Fruit fly (Drosophila melanogaster) whole organism, embryonic: ENCODE measurements around the gene CG5892.

Source experiments
- Adf1 ChIP-seq: fragments of 200-800 bp; sonication (Bioruptor generic); IDR thresholded peaks from 2 replicates; pipeline ENCODE4 v1.3.6; 2022; ENCODE audit warnings: missing biosample characterization, missing genetic modification characterization
- B-H1 ChIP-seq: fragments of 200-800 bp; sonication (Bioruptor generic); IDR thresholded peaks from 3 replicates; pipeline ENCODE4 v1.3.6; 2022; ENCODE audit warnings: missing biosample characterization, missing genetic modification characterization
- BtbVII ChIP-seq: fragments of 200-800 bp; sonication (Bioruptor generic); optimal IDR thresholded peaks from 3 replicates; lab custom pipeline; 2017; ENCODE audit warnings: missing biosample characterization, mild to moderate bottlenecking, missing genetic modification characterization
- CG10543 ChIP-seq: fragments of 200-800 bp; sonication (Bioruptor generic); optimal IDR thresholded peaks from 3 replicates; lab custom pipeline; 2017; ENCODE audit warnings: missing biosample characterization, mild to moderate bottlenecking, missing genetic modification characterization, moderate library complexity
- CG10654 ChIP-seq: fragments of 200-800 bp; sonication (Bioruptor generic); optimal IDR thresholded peaks from 2 replicates; lab custom pipeline; 2016; ENCODE audit warnings: missing biosample characterization, missing genetic modification characterization
- CG12071 ChIP-seq: fragments of 200-800 bp; sonication (Bioruptor generic); optimal IDR thresholded peaks from 3 replicates; lab custom pipeline; 2018; ENCODE audit warnings: missing biosample characterization, mild to moderate bottlenecking, missing genetic modification characterization
- CG14860 ChIP-seq: fragments of 200-800 bp; sonication (Bioruptor generic); IDR thresholded peaks from 3 replicates; pipeline ENCODE4 v1.3.6; 2022; ENCODE audit warnings: missing biosample characterization, missing genetic modification characterization; ENCODE audit not compliant: partially characterized antibody
- CG14965 ChIP-seq: fragments of 200-800 bp; sonication (Bioruptor generic); optimal IDR thresholded peaks from 2 replicates; lab custom pipeline; 2016; ENCODE audit warnings: missing biosample characterization, missing genetic modification characterization, borderline replicate concordance
- CG18476 ChIP-seq: fragments of 200-800 bp; sonication (Bioruptor generic); optimal IDR thresholded peaks from 2 replicates; lab custom pipeline; 2016; ENCODE audit warnings: missing biosample characterization, mild to moderate bottlenecking, missing genetic modification characterization
- CG2129 ChIP-seq: fragments of 200-800 bp; sonication (Bioruptor generic); IDR thresholded peaks from 2 replicates; pipeline ENCODE4 v1.3.6; 2022; ENCODE audit warnings: missing biosample characterization, missing genetic modification characterization; ENCODE audit not compliant: partially characterized antibody
- CG31388 ChIP-seq: fragments of 200-800 bp; sonication (Bioruptor generic); optimal IDR thresholded peaks from 2 replicates; lab custom pipeline; 2016; ENCODE audit warnings: missing biosample characterization, missing genetic modification characterization
- CG42726 ChIP-seq: fragments of 200-800 bp; sonication (Bioruptor generic); IDR thresholded peaks from 2 replicates; pipeline ENCODE4 v1.3.6; 2022; ENCODE audit warnings: missing biosample characterization, missing genetic modification characterization; ENCODE audit not compliant: partially characterized antibody
- CG6175 ChIP-seq: fragments of 200-800 bp; sonication (Bioruptor generic); IDR thresholded peaks from 3 replicates; pipeline ENCODE4 v1.3.6; 2022; ENCODE audit warnings: missing biosample characterization, missing genetic modification characterization
- CG8089 ChIP-seq: fragments of 200-800 bp; sonication (Bioruptor generic); optimal IDR thresholded peaks from 3 replicates; lab custom pipeline; 2016; ENCODE audit warnings: missing biosample characterization, missing genetic modification characterization
- CG9215 ChIP-seq: fragments of 200-800 bp; sonication (Bioruptor generic); IDR thresholded peaks from 2 replicates; pipeline ENCODE4 v1.3.6; 2022; ENCODE audit warnings: missing biosample characterization, missing genetic modification characterization
- CG9817 ChIP-seq: fragments of 200-800 bp; sonication (Bioruptor generic); optimal IDR thresholded peaks from 2 replicates; lab custom pipeline; 2018; ENCODE audit warnings: missing biosample characterization, mild to moderate bottlenecking, missing genetic modification characterization, moderate library complexity
- CTCF ChIP-seq: fragments of 200-800 bp; sonication (Bioruptor generic); optimal IDR thresholded peaks from 2 replicates; lab custom pipeline; 2017; ENCODE audit warnings: missing biosample characterization, mild to moderate bottlenecking, missing genetic modification characterization, moderate library complexity
- D19A ChIP-seq: fragments of 200-800 bp; optimal IDR thresholded peaks from 3 replicates; lab custom pipeline; 2019; ENCODE audit warnings: missing biosample characterization, mild to moderate bottlenecking, missing genetic modification characterization, moderate library complexity
- Deaf1 ChIP-seq: fragments of 200-800 bp; optimal IDR thresholded peaks from 3 replicates; lab custom pipeline; 2019; ENCODE audit warnings: missing biosample characterization, mild to moderate bottlenecking, missing genetic modification characterization, moderate library complexity
- Doc2 ChIP-seq: fragments of 200-800 bp; sonication (Bioruptor generic); IDR thresholded peaks from 2 replicates; pipeline ENCODE4 v1.3.6; 2022; ENCODE audit warnings: missing biosample characterization, missing genetic modification characterization
- E2f2 ChIP-seq: fragments of 200-800 bp; sonication (Bioruptor generic); IDR thresholded peaks from 2 replicates; pipeline ENCODE4 v1.3.6; 2022; ENCODE audit warnings: missing biosample characterization, missing genetic modification characterization
- Eip74EF ChIP-seq, 2 experiments: fragments of 200-800 bp in 1 of 2; fragments of >200 bp in 1 of 2; sonication (Bioruptor generic) in 1 of 2; optimal IDR thresholded peaks; 2 replicates each; lab custom pipeline; 2017 to 2019; ENCODE audit warnings: missing biosample characterization in 2 of 2, missing genetic modification characterization in 2 of 2, mild to moderate bottlenecking in 1 of 2, moderate library complexity in 1 of 2
- H2.0 ChIP-seq: fragments of 200-800 bp; sonication (Bioruptor generic); IDR thresholded peaks from 2 replicates; pipeline ENCODE4 v1.3.6; 2022; ENCODE audit warnings: missing biosample characterization, missing genetic modification characterization
- HmgD ChIP-seq: fragments of 200-800 bp; sonication (Bioruptor generic); optimal IDR thresholded peaks from 3 replicates; lab custom pipeline; 2016; ENCODE audit warnings: missing biosample characterization, missing genetic modification characterization
- Hr39 ChIP-seq: fragments of >200 bp; optimal IDR thresholded peaks from 2 replicates; lab custom pipeline; 2017
- Nf-YA ChIP-seq: fragments of 200-800 bp; sonication (Bioruptor generic); IDR thresholded peaks from 2 replicates; pipeline ENCODE4 v1.3.6; 2022; ENCODE audit warnings: missing biosample characterization, missing genetic modification characterization
- Sry-δ ChIP-seq: fragments of 200-800 bp; sonication (Bioruptor generic); optimal IDR thresholded peaks from 2 replicates; lab custom pipeline; 2016; ENCODE audit warnings: missing biosample characterization, missing genetic modification characterization
- Stat92E ChIP-seq, 3 experiments: fragments of >200 bp in 2 of 3; fragments of 200-800 bp in 1 of 3; sonication (Bioruptor generic) in 1 of 3; optimal IDR thresholded peaks; 2 replicates each; lab custom pipeline; 2017 to 2019; ENCODE audit warnings: missing biosample characterization in 3 of 3, missing genetic modification characterization in 3 of 3, mild to moderate bottlenecking in 1 of 3, moderate library complexity in 1 of 3
- Trl ChIP-seq, 3 experiments: fragments of >200 bp in 2 of 3; fragments of 200-800 bp in 1 of 3; sonication (Bioruptor generic) in 1 of 3; optimal IDR thresholded peaks; 2 replicates in 1 of 3; 3 replicates in 2 of 3; lab custom pipeline; 2016 to 2017; ENCODE audit warnings: missing biosample characterization in 1 of 3, missing genetic modification characterization in 1 of 3
- ase ChIP-seq: fragments of 200-800 bp; sonication (Bioruptor generic); IDR thresholded peaks from 3 replicates; pipeline ENCODE4 v1.3.6; 2022; ENCODE audit warnings: missing biosample characterization, missing genetic modification characterization
- ato ChIP-seq: fragments of 200-800 bp; sonication (Bioruptor generic); IDR thresholded peaks from 2 replicates; pipeline ENCODE4 v1.3.6; 2022; ENCODE audit warnings: missing biosample characterization, missing genetic modification characterization; ENCODE audit not compliant: partially characterized antibody
- cg ChIP-seq: fragments of 200-800 bp; sonication (Bioruptor generic); optimal IDR thresholded peaks from 3 replicates; lab custom pipeline; 2019; ENCODE audit warnings: missing biosample characterization, mild to moderate bottlenecking, missing genetic modification characterization, moderate library complexity
- chm ChIP-seq: fragments of 200-800 bp; sonication (Bioruptor generic); IDR thresholded peaks from 2 replicates; pipeline ENCODE4 v1.3.6; 2022; ENCODE audit warnings: missing biosample characterization, missing genetic modification characterization
- dan ChIP-seq: fragments of 200-800 bp; sonication (Bioruptor generic); IDR thresholded peaks from 2 replicates; pipeline ENCODE4 v1.3.6; 2022; ENCODE audit warnings: missing biosample characterization, missing genetic modification characterization
- disco-r ChIP-seq: fragments of 200-800 bp; sonication (Bioruptor generic); optimal IDR thresholded peaks from 2 replicates; lab custom pipeline; 2016; ENCODE audit warnings: missing biosample characterization, missing genetic modification characterization
- en ChIP-seq: fragments of 200-800 bp; sonication (Bioruptor generic); optimal IDR thresholded peaks from 2 replicates; lab custom pipeline; 2016; ENCODE audit warnings: missing biosample characterization, missing genetic modification characterization
- eyg ChIP-seq: fragments of 200-800 bp; sonication (Bioruptor generic); optimal IDR thresholded peaks from 3 replicates; lab custom pipeline; 2016; ENCODE audit warnings: missing biosample characterization, missing genetic modification characterization
- gem ChIP-seq: fragments of 200-800 bp; sonication (Bioruptor generic); optimal IDR thresholded peaks from 2 replicates; lab custom pipeline; 2019; ENCODE audit warnings: missing biosample characterization, mild to moderate bottlenecking, missing genetic modification characterization, moderate library complexity
- ham ChIP-seq: fragments of 200-800 bp; sonication (Bioruptor generic); IDR thresholded peaks from 2 replicates; pipeline ENCODE4 v1.3.6; 2022; ENCODE audit warnings: missing biosample characterization, missing genetic modification characterization
- insv ChIP-seq, 2 experiments: fragments of 200-800 bp; sonication (Bioruptor generic); optimal IDR thresholded peaks; 3 replicates each; lab custom pipeline; 2016 to 2018; ENCODE audit warnings: missing biosample characterization in 2 of 2, missing genetic modification characterization in 2 of 2
- inv ChIP-seq: fragments of 200-800 bp; sonication (Bioruptor generic); IDR thresholded peaks from 2 replicates; pipeline ENCODE4 v1.3.6; 2022; ENCODE audit warnings: missing biosample characterization, missing genetic modification characterization; ENCODE audit not compliant: partially characterized antibody
- knrl ChIP-seq: fragments of 200-800 bp; sonication (Bioruptor generic); IDR thresholded peaks from 3 replicates; pipeline ENCODE4 v1.3.6; 2022; ENCODE audit warnings: missing biosample characterization, missing genetic modification characterization; ENCODE audit not compliant: partially characterized antibody
- lola ChIP-seq, 3 experiments: fragments of >200 bp in 2 of 3; fragments of 200-800 bp in 1 of 3; sonication (Bioruptor generic) in 1 of 3; optimal IDR thresholded peaks; 2 replicates each; lab custom pipeline; 2017 to 2019; ENCODE audit warnings: missing biosample characterization in 3 of 3, missing genetic modification characterization in 3 of 3, mild to moderate bottlenecking in 1 of 3, moderate library complexity in 1 of 3
- odd ChIP-seq: fragments of 200-800 bp; sonication (Bioruptor generic); optimal IDR thresholded peaks from 2 replicates; lab custom pipeline; 2017; ENCODE audit warnings: missing biosample characterization, mild to moderate bottlenecking, missing genetic modification characterization
- onecut ChIP-seq: fragments of 200-800 bp; sonication (Bioruptor generic); IDR thresholded peaks from 2 replicates; pipeline ENCODE4 v1.3.6; 2022; ENCODE audit warnings: missing biosample characterization, missing genetic modification characterization
- prd ChIP-seq, 3 experiments: fragments of >200 bp in 2 of 3; fragments of 200-800 bp in 1 of 3; sonication (Bioruptor generic) in 1 of 3; optimal IDR thresholded peaks in 2 of 3; IDR thresholded peaks in 1 of 3; 2 replicates in 2 of 3; 3 replicates in 1 of 3; pipeline versions ENCODE4 v1.3.6 to Lab custom; 2017 to 2022; ENCODE audit warnings: missing biosample characterization in 1 of 3, missing genetic modification characterization in 1 of 3
- tgo ChIP-seq: fragments of 200-800 bp; sonication (Bioruptor generic); IDR thresholded peaks from 3 replicates; pipeline ENCODE4 v1.3.6; 2022; ENCODE audit warnings: missing biosample characterization, missing genetic modification characterization
- tio ChIP-seq: fragments of 200-800 bp; sonication (Bioruptor generic); optimal IDR thresholded peaks from 2 replicates; lab custom pipeline; 2017; ENCODE audit warnings: missing biosample characterization, missing genetic modification characterization, inconsistent platforms
- vvl ChIP-seq: fragments of 200-800 bp; sonication (Bioruptor generic); IDR thresholded peaks from 2 replicates; pipeline ENCODE4 v1.3.6; 2022; ENCODE audit warnings: missing biosample characterization, missing genetic modification characterization

CG5892 gene

DNA sequence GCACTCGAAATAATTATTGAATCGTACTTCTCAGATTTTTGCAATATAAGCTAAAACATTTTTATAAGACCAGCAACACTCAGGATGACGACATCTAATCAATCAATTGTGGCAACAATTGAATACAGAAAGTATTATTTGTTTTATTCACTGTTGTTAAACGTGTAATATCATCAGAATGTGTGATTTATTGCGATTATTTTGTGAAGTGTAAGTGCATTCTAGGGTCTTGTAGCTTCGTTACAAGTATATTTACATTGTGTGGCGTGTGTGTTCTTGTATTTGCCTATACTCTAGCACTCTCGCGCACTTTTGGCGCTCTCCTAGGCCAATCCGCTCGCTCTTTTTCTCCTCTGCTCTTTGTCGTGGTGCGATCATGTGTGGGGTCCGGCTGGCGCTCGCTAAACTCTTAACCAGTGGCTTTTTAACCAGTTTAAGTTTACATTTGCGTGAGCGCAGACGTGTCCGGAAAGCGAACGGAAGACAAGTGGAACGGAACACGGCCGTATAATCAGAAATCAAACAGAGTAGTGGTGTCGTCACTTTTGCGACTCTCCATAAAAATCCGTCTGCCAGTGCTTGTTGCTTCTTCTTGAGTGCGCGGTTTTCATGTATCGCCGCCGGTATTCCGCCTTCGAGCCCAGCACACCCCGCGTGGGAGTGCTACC is 37.8 kb upstream of the CG5892 start (continued):
- TF ChIP-seq inv (no peak), Sry-δ (GFP tag; lab: Kevin White, UChicago) (peak; percentile 37), odd (peak; percentile 66), E2f2 (GFP tag; lab: Robert Waterston, UW) (no peak), Eip74EF (GFP tag; optimal IDR thresholded peaks at IDR 0.05; lab: Kevin White, UChicago) (peak in 1 of 2 experiments; percentile 87), disco-r (GFP tag; lab: Kevin White, UChicago) (peak; percentile 74), B-H1 (GFP tag; lab: Robert Waterston, UW) (peak; percentile 53; the same call in 2 of the 3 replicates), tio (GFP tag; lab: Kevin White, UChicago) (peak; percentile 84), H2.0 (GFP tag; lab: Robert Waterston, UW) (peak; percentile 66), BtbVII (peak; percentile 63), en (peak; percentile 70), cg (GFP tag; lab: Kevin White, UChicago) (peak; percentile 24), dan (GFP tag; lab: Robert Waterston, UW) (no peak), Deaf1 (tag; lab: Kevin White, UChicago) (peak; percentile 61), CG9215 (no peak), Trl (optimal IDR thresholded peaks at IDR 0.05; lab: Kevin White, UChicago) (peak; percentile 81 to 92), Trl (GFP tag; optimal IDR thresholded peaks at IDR 0.05; lab: Kevin White, UChicago) (peak; percentile 35), insv (GFP tag; optimal IDR thresholded peaks at IDR 0.05; lab: Kevin White, UChicago) (no peak), CG10654 (GFP tag; lab: Kevin White, UChicago) (peak; percentile 67), CG2129 (GFP tag; lab: Robert Waterston, UW) (no peak), lola (GFP tag; optimal IDR thresholded peaks at IDR 0.05; lab: Kevin White, UChicago) (peak in 1 of 3 experiments; percentile 84), tgo (GFP tag; lab: Robert Waterston, UW) (peak; percentile 77), D19A (tag; lab: Kevin White, UChicago) (peak; percentile 90), ham (GFP tag; lab: Robert Waterston, UW) (no peak), CG31388 (GFP tag; lab: Kevin White, UChicago) (peak; percentile 58), prd (optimal IDR thresholded peaks at IDR 0.05; lab: Kevin White, UChicago) (no peak), prd (GFP tag; IDR thresholded peaks at IDR 0.05; lab: Robert Waterston, UW) (peak; percentile 81), gem (tag; lab: Kevin White, UChicago) (peak; percentile 94), Doc2 (no peak), vvl (GFP tag; lab: Robert Waterston, UW) (peak; percentile 70), CG10543 (no peak), Adf1 (GFP tag; lab: Robert Waterston, UW) (peak; percentile 9; the same call in 1 of the 2 replicates), Stat92E (GFP tag; optimal IDR thresholded peaks at IDR 0.05; lab: Kevin White, UChicago) (peak in 1 of 3 experiments; percentile 33), CG18476 (peak; percentile 75), eyg (GFP tag; lab: Kevin White, UChicago) (peak; percentile 55), knrl (GFP tag; lab: Robert Waterston, UW) (no peak), chm (GFP tag; lab: Robert Waterston, UW) (no peak; the same call in 1 of the 2 replicates), CG14965 (GFP tag; lab: Kevin White, UChicago) (no peak), onecut (GFP tag; lab: Robert Waterston, UW) (peak; percentile 65), CG12071 (peak; percentile 62), CG42726 (GFP tag; lab: Robert Waterston, UW) (no peak), Nf-YA (GFP tag; lab: Robert Waterston, UW) (peak; percentile 70; the same call in 1 of the 2 replicates), CG9817 (tag; lab: Kevin White, UChicago) (peak; percentile 66), CG8089 (GFP tag; lab: Kevin White, UChicago) (peak; percentile 80), ase (GFP tag; lab: Robert Waterston, UW) (peak; percentile 77), CG14860 (GFP tag; lab: Robert Waterston, UW) (no peak), Hr39 (lab: Kevin White, UChicago) (no peak), ato (no peak), CG6175 (GFP tag; lab: Robert Waterston, UW) (no peak), CTCF (peak; percentile 42), HmgD (GFP tag; lab: Kevin White, UChicago) (no peak)
